Fruit fly (Drosophila melanogaster): ENCODE results near the gene CG6006.

DNA sequence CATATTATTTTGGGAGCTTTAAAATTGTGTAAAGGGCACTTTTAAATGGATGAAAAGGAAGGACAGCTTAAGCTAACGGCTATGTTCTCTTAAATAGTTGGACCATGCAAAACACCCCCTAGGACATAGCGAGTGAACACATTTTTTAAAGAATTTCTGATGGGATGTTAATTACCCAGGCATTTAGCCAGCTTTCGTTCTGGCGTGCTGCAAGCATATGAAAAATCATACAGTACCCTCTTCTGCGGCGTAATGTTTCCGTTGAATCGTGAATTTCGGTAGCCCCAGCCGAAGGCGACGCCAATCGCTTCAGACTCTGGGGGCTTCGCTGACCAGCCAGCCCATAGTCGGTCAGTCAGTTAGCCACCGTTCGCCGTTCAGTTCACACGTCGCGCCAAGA lies at the start of gene CG6006:
- TF ChIP-seq insv (optimal IDR thresholded peaks at IDR 0.05) (no peak), Sin3A (optimal IDR thresholded peaks at IDR 0.05) (no peak)
